Fruit fly (Drosophila melanogaster): ENCODE results near the gene CG4619.

The CG4619 gene

DNA sequence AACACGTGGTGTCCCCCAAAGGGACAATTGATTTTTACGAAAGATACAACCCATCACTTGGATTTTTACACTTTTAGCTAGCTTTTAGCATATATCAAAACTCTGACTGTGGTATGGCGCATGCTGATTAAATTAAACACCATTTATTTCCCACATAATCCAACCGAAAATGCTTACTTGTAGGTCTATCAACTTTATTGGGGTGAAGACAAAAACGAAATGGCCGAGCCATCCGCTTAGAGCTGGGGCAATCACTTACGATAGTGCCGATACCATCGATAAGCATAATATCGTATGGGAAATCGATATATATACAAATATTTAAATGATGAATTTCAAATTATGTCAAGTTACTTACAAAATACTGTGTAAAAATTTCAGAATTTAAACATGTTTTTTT lies 41.4 kb upstream of the CG4619 start, which contains the start of gene RpS2 (continued):
- TF ChIP-seq vnd (GFP tag; IDR thresholded peaks at IDR 0.05; ENCODE audit: partially characterized antibody) = peak; percentile 98
- TF ChIP-seq scrt (GFP tag; optimal IDR thresholded peaks at IDR 0.05) = peak; percentile 9
- TF ChIP-seq CG5245 (GFP tag; optimal IDR thresholded peaks at IDR 0.05) = no peak
- TF ChIP-seq pan (optimal IDR thresholded peaks at IDR 0.05) = no peak
- TF ChIP-seq pan (GFP tag; optimal IDR thresholded peaks at IDR 0.05 in 1 of 2, IDR thresholded peaks at IDR 0.05 in 1 of 2) = peak in 1 of 2 experiments; percentile 7
- TF ChIP-seq CG16779 (GFP tag; IDR thresholded peaks at IDR 0.05) = no peak
- TF ChIP-seq zen (tag; optimal IDR thresholded peaks at IDR 0.05) = peak; percentile 3
- TF ChIP-seq CG9876 (GFP tag; optimal IDR thresholded peaks at IDR 0.05) = no peak
- TF ChIP-seq tin (GFP tag; optimal IDR thresholded peaks at IDR 0.05) = no peak
- peak; percentile 15 for TF ChIP-seq CG13424 (tag; optimal IDR thresholded peaks at IDR 0.05)
- no peak for TF ChIP-seq az2 (GFP tag; optimal IDR thresholded peaks at IDR 0.05)
- peak; percentile 45 for TF ChIP-seq CG2202 (tag; optimal IDR thresholded peaks at IDR 0.05)
- no peak for TF ChIP-seq CG11504 (tag; optimal IDR thresholded peaks at IDR 0.05)
- TF ChIP-seq caup (GFP tag; optimal IDR thresholded peaks at IDR 0.05; ENCODE audit: severe bottlenecking) = peak; percentile 72
- peak; percentile 41 for TF ChIP-seq Meics (GFP tag; optimal IDR thresholded peaks at IDR 0.05)
- TF ChIP-seq amos (GFP tag; IDR thresholded peaks at IDR 0.05; ENCODE audit: partially characterized antibody) = peak; percentile 100
- peak; percentile 47; the same call in 1 of the 2 replicates for TF ChIP-seq onecut (GFP tag; IDR thresholded peaks at IDR 0.05)
- TF ChIP-seq dimm (GFP tag; IDR thresholded peaks at IDR 0.05) = no peak
- TF ChIP-seq CG8388 (GFP tag; optimal IDR thresholded peaks at IDR 0.05) = peak; percentile 5
- peak; percentile 99 for TF ChIP-seq zen2 (GFP tag; IDR thresholded peaks at IDR 0.05; ENCODE audit: partially characterized antibody)
- peak; percentile 43 for TF ChIP-seq CG3847 (GFP tag; IDR thresholded peaks at IDR 0.05)
- peak; percentile 38 for TF ChIP-seq kni (GFP tag; optimal IDR thresholded peaks at IDR 0.05)
- TF ChIP-seq gro (GFP tag; optimal IDR thresholded peaks at IDR 0.05) = peak; percentile 39
- TF ChIP-seq Blimp-1 (GFP tag; optimal IDR thresholded peaks at IDR 0.05) = no peak
- TF ChIP-seq Dll (GFP tag; IDR thresholded peaks at IDR 0.05; ENCODE audit: partially characterized antibody) = peak; percentile 97
- TF ChIP-seq CG7987 (GFP tag; optimal IDR thresholded peaks at IDR 0.05) = peak; percentile 68
- TF ChIP-seq Nf-YA (GFP tag; IDR thresholded peaks at IDR 0.05) = no peak
- TF ChIP-seq CG13624 (GFP tag; optimal IDR thresholded peaks at IDR 0.05) = peak; percentile 33
- peak; percentile 92 for TF ChIP-seq dm (GFP tag; optimal IDR thresholded peaks at IDR 0.05)
- TF ChIP-seq lbe (GFP tag; optimal IDR thresholded peaks at IDR 0.05) = peak; percentile 69
- TF ChIP-seq grn (GFP tag; optimal IDR thresholded peaks at IDR 0.05) = peak; percentile 37
- peak; percentile 28 for TF ChIP-seq slou (GFP tag; optimal IDR thresholded peaks at IDR 0.05)
- TF ChIP-seq HLH3B (GFP tag; IDR thresholded peaks at IDR 0.05) = 0 out of 2 replicates have a peak, but pooled peaks have one; percentile 17
- peak; percentile 30 for TF ChIP-seq CoRest (tag; optimal IDR thresholded peaks at IDR 0.05)
- peak; percentile 99 for TF ChIP-seq CG34224 (GFP tag; IDR thresholded peaks at IDR 0.05; ENCODE audit: partially characterized antibody)
- TF ChIP-seq CG17186 (GFP tag; optimal IDR thresholded peaks at IDR 0.05) = peak; percentile 52
- TF ChIP-seq CG9727 (GFP tag; optimal IDR thresholded peaks at IDR 0.05) = peak; percentile 26
- TF ChIP-seq Lhr (GFP tag; optimal IDR thresholded peaks at IDR 0.05) = peak; percentile 51
- peak; percentile 22 for TF ChIP-seq Nf-YC (tag; optimal IDR thresholded peaks at IDR 0.05)
- TF ChIP-seq Xrp1 (GFP tag; IDR thresholded peaks at IDR 0.05) = no peak
- TF ChIP-seq her (GFP tag; optimal IDR thresholded peaks at IDR 0.05) = peak; percentile 32
- TF ChIP-seq cg (GFP tag; optimal IDR thresholded peaks at IDR 0.05) = no peak
- TF ChIP-seq HmgZ (tag; optimal IDR thresholded peaks at IDR 0.05) = peak; percentile 75
- peak; percentile 59 for TF ChIP-seq Sry-β (GFP tag; optimal IDR thresholded peaks at IDR 0.05)
- peak; percentile 21 for TF ChIP-seq CG16863 (GFP tag; optimal IDR thresholded peaks at IDR 0.05)
- peak; percentile 50 for TF ChIP-seq Fer3 (tag; optimal IDR thresholded peaks at IDR 0.05)
- peak; percentile 21 for TF ChIP-seq Dek (tag; optimal IDR thresholded peaks at IDR 0.05)
- peak; percentile 35 for TF ChIP-seq HHEX (GFP tag; optimal IDR thresholded peaks at IDR 0.05)
- peak; percentile 99 for TF ChIP-seq CG16813 (GFP tag; IDR thresholded peaks at IDR 0.05; ENCODE audit: partially characterized antibody)
- 0 out of 2 replicates have a peak, but pooled peaks have one; percentile 15 for TF ChIP-seq CG6689 (GFP tag; IDR thresholded peaks at IDR 0.05)
